Fruit fly (Drosophila melanogaster) Kc167 (cell line): ENCODE results near the gene CG4313.

ENCODE experiments used
- Myc ChIP-seq: fragments of >200 bp; optimal IDR thresholded peaks from 2 replicates; lab custom pipeline; 2017; ENCODE audit warnings: missing external identifiers
- Sin3A ChIP-seq: fragments of >200 bp; optimal IDR thresholded peaks from 2 replicates; lab custom pipeline; 2018; ENCODE audit warnings: missing external identifiers
- h ChIP-seq: fragments of >200 bp; optimal IDR thresholded peaks from 3 replicates; lab custom pipeline; 2018; ENCODE audit warnings: missing external identifiers
- insv ChIP-seq: fragments of >200 bp; optimal IDR thresholded peaks from 3 replicates; lab custom pipeline; 2018; ENCODE audit warnings: missing external identifiers
- psq ChIP-seq: fragments of >200 bp; optimal IDR thresholded peaks from 2 replicates; lab custom pipeline; 2017; ENCODE audit warnings: missing external identifiers
- ttk ChIP-seq: sonication (Bioruptor generic); optimal IDR thresholded peaks from 2 replicates; lab custom pipeline; 2017; ENCODE audit warnings: missing external identifiers

The CG4313 gene

dm6 chrX:2041312-2041918, at the start of gene CG4313:
Gene CG4313 (plus strand): TSS chrX:2041868.
- TF ChIP-seq ttk (no peak), Sin3A (lab: Kevin White, UChicago) (no peak), h (lab: Kevin White, UChicago) (no peak), psq (no peak), insv (lab: Kevin White, UChicago) (no peak), Myc (lab: Kevin White, UChicago) (no peak)

DNA sequence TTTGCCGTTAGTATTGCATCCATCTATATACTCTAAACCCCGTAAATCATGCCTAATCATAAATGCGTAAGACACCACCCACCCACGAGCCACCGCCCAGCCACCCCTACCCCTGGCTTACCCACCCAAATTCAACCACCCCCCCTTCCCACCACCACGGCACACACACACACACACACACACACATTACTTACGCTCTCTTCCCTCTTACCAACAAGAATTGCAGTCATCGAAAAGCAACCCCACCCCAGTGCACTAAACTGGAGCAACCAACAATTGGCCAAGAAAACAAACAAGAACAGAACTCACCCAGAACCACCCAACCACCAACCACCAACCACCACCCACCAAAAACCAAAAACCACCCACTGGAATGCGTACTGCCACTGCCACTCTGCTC, 47.5 kb upstream of the CG4313 start:
- TF ChIP-seq psq (no peak), Myc (lab: Kevin White, UChicago) (no peak), insv (lab: Kevin White, UChicago) (no peak), Sin3A (lab: Kevin White, UChicago) (no peak), h (lab: Kevin White, UChicago) (no peak), ttk (no peak)

- no peak for TF ChIP-seq Sin3A (lab: Kevin White, UChicago)
- no peak for TF ChIP-seq insv (lab: Kevin White, UChicago)
- TF ChIP-seq psq, result no peak
- no peak for TF ChIP-seq Myc (lab: Kevin White, UChicago)
- TF ChIP-seq h (lab: Kevin White, UChicago), result no peak
- no peak for TF ChIP-seq ttk
Measured at dm6 chrX:1995653-1996052, 46.0 kb upstream of the CG4313 start.

DNA sequence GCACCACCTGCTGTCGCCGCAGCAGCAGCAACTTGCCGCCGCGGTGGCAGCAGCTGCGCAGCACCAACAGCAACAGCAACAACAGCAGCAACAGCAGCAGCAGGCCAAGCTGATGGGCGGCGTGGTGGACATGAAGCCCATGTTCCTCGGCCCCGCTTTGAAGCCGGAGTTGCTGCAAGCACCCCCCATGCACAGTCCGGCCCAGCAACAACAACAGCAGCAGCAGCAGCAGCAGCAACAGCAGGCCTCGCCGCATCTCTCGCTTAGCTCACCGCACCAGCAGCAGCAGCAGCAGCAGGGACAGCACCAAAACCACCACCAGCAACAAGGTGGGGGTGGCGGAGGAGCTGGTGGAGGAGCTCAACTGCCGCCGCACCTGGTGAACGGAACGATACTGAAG, 40.6 kb upstream of the CG4313 start:
- TF ChIP-seq ttk (no peak), Myc (lab: Kevin White, UChicago) (no peak), h (lab: Kevin White, UChicago) (no peak), insv (lab: Kevin White, UChicago) (no peak), psq (no peak)

DNA sequence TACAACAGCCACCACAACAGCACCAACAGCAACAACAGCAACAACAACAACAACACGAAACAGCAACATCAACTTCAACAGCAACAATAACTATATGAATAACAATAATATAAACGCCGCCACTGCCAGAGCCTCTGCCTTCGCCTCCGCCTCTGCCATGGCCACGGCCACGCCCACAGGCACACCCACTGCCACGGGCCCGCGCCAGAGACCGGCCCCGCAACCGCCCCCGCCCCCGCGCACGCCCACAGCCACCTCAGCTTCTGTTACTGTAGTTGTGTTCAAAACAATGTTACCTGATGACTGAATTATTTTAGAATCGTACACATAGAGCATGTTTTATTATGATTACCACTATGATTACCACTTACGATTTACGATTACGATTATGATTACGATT, 37.6 kb upstream of the CG4313 start:
- TF ChIP-seq insv (lab: Kevin White, UChicago), result no peak
- no peak for TF ChIP-seq Myc (lab: Kevin White, UChicago)
- no peak for TF ChIP-seq psq
- no peak for TF ChIP-seq h (lab: Kevin White, UChicago)
- no peak for TF ChIP-seq ttk
- TF ChIP-seq Sin3A (lab: Kevin White, UChicago), result no peak

- no peak for TF ChIP-seq insv (lab: Kevin White, UChicago)
- TF ChIP-seq h (lab: Kevin White, UChicago), result no peak
- no peak for TF ChIP-seq Sin3A (lab: Kevin White, UChicago)
- TF ChIP-seq psq, result no peak
- TF ChIP-seq Myc (lab: Kevin White, UChicago), result no peak
- TF ChIP-seq ttk, result no peak
Measured at dm6 chrX:2005840-2006239, 35.8 kb upstream of the CG4313 start.

- no peak for TF ChIP-seq Sin3A (lab: Kevin White, UChicago)
- TF ChIP-seq ttk, result no peak
- TF ChIP-seq insv (lab: Kevin White, UChicago), result no peak
- no peak for TF ChIP-seq psq
- no peak for TF ChIP-seq h (lab: Kevin White, UChicago)
- TF ChIP-seq Myc (lab: Kevin White, UChicago), result no peak
Measured at dm6 chrX:2008953-2009452, 32.7 kb upstream of the CG4313 start, which contains the start of gene PIG-K. Gene PIG-K (minus strand): TSS chrX:2009364.

DNA sequence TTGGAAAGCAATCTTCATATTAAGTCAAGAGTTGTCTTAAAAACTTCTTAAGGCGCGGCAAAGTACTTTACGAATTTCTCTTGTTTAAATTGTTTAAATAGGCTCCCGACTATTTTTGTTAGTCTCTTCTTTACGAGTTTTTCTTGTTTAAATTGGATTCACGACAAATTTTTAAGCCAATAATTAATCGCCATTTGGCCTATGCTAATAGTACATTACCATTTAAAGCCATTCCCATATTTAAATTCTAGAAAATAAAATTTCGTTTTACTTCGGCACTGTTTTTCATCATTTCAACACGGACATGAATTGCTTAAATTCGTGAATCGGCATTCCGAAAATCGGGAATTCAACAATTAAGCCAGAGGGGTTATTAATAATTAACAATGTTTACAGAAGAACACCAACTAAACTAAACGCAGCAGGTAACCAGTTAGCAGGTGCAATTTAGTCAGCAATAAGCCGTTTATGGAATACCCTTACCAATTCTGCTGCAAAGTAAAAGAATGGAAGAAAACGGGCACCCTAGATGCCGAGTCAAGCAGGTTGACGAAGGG, 32.1 kb upstream of the CG4313 start:
- TF ChIP-seq ttk, result no peak
- TF ChIP-seq Myc (lab: Kevin White, UChicago), result no peak
- no peak for TF ChIP-seq Sin3A (lab: Kevin White, UChicago)
- no peak for TF ChIP-seq psq
- TF ChIP-seq h (lab: Kevin White, UChicago), result no peak
- no peak for TF ChIP-seq insv (lab: Kevin White, UChicago)

dm6 chrX:2010010-2010873, 31.4 kb upstream of the CG4313 start, which contains the start of gene east:
Gene east (plus strand): TSS chrX:2010860.
- TF ChIP-seq Myc (lab: Kevin White, UChicago), result no peak
- TF ChIP-seq ttk, result no peak
- peak; percentile 57 for TF ChIP-seq psq
- TF ChIP-seq Sin3A (lab: Kevin White, UChicago), result no peak

DNA sequence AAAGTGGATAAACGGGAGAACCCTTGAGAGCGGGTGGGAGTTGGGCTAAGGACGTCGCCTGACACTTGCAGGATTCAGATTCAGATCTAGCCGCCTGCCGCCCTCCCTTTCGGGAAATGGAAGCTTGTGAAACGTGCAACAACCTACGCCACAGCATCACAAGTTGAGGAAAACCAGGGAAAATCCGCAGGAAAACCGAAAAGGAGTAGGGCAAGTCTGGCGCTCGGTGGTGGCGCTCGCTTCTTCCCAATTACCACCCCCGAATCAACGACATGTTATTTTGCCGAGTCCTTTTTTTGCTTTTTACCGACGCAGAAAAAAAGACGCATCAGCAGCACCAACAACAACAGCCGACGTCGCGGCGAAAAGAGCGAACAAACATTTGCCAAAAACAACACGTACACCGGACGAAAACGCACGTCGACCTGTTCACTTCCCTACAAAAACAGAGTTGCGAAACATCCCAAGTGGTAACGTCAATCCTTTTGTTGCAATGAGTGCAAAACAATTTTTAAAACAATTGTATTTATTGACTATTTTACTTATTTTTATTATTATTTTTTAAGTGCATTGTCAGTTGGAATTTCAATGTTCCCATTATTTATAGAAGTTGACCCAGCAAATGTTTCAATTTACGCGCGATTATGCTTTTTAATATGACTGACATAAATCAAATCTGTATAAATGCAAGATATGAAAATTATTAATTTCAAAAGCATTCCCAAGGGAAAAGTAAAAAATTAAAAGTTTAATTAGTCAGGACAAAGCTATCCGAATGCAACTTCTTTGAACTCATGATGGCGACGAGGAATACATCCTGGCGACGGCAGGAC, 30.2 kb upstream of the CG4313 start:
- TF ChIP-seq insv (lab: Kevin White, UChicago) (no peak), Sin3A (lab: Kevin White, UChicago) (no peak)

- TF ChIP-seq psq, result no peak
- TF ChIP-seq Myc (lab: Kevin White, UChicago), result no peak
Measured at dm6 chrX:2012121-2012452, 29.6 kb upstream of the CG4313 start.

DNA sequence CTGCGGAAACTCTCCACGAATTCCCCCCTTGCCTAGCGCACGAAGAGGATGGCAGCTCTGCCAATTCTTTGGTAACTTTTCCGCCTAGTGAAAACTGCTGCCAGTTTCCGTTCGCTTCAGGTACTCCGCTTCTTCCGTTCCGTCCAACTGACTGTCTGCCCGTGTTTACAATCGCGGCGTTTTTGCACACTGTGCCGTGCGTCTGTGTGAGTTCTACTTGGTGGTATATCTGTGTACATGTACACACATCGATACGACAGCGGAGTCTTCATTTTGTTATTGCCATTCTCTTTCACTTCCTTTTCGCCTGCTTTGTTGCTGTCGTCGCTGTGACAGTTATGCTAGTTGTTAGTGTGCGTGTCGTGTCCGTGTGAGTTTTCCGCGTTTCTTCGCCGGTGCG, 28.8 kb upstream of the CG4313 start:
- TF ChIP-seq Sin3A (lab: Kevin White, UChicago) (no peak), psq (peak; percentile 61)
